Fruit fly (Drosophila melanogaster) whole organism, adult: ENCODE measurements around the gene CG11629.

Source experiments
- CG14711 ChIP-seq: fragments of 200-800 bp; sonication (Bioruptor generic); optimal IDR thresholded peaks from 2 replicates; lab custom pipeline; 2018; ENCODE audit warnings: missing biosample characterization, mild to moderate bottlenecking, missing genetic modification characterization, moderate library complexity
- CG5204 ChIP-seq: fragments of 200-800 bp; sonication (Bioruptor generic); optimal IDR thresholded peaks from 2 replicates; lab custom pipeline; 2016; ENCODE audit warnings: missing biosample characterization, missing genetic modification characterization
- CG7045 ChIP-seq: fragments of 200-800 bp; sonication (Bioruptor generic); optimal IDR thresholded peaks from 2 replicates; lab custom pipeline; 2017; ENCODE audit warnings: missing biosample characterization, mild to moderate bottlenecking, missing genetic modification characterization
- CG7101 ChIP-seq: fragments of 200-800 bp; sonication (Bioruptor generic); optimal IDR thresholded peaks from 2 replicates; lab custom pipeline; 2018; ENCODE audit warnings: missing biosample characterization, mild to moderate bottlenecking, missing genetic modification characterization, moderate library complexity
- Crg-1 ChIP-seq: fragments of 200-800 bp; sonication (Bioruptor generic); optimal IDR thresholded peaks from 2 replicates; lab custom pipeline; 2016; ENCODE audit warnings: missing biosample characterization, missing genetic modification characterization
- Hr96 ChIP-seq: fragments of 200-800 bp; sonication (Bioruptor generic); optimal IDR thresholded peaks from 2 replicates; lab custom pipeline; 2016; ENCODE audit warnings: missing biosample characterization, missing genetic modification characterization
- Mnt ChIP-seq: fragments of 200-800 bp; sonication (Bioruptor generic); optimal IDR thresholded peaks from 2 replicates; lab custom pipeline; 2016; ENCODE audit warnings: missing biosample characterization, mild to moderate bottlenecking, missing genetic modification characterization
- bab1 ChIP-seq: fragments of 200-800 bp; sonication (Bioruptor generic); optimal IDR thresholded peaks from 3 replicates; lab custom pipeline; 2019; ENCODE audit warnings: missing biosample characterization, mild to moderate bottlenecking, missing genetic modification characterization, moderate library complexity
- cnc ChIP-seq, 2 experiments: fragments of >200 bp; optimal IDR thresholded peaks; 2 replicates each; lab custom pipeline; 2017
- ovo ChIP-seq: fragments of 200-800 bp; sonication (Bioruptor generic); optimal IDR thresholded peaks from 2 replicates; lab custom pipeline; 2016; ENCODE audit warnings: missing biosample characterization, missing genetic modification characterization
- tj ChIP-seq: fragments of 200-800 bp; sonication (Bioruptor generic); optimal IDR thresholded peaks from 3 replicates; lab custom pipeline; 2017; ENCODE audit warnings: missing biosample characterization, mild to moderate bottlenecking, missing genetic modification characterization, moderate library complexity
- toe ChIP-seq: fragments of 200-800 bp; sonication (Bioruptor generic); optimal IDR thresholded peaks from 2 replicates; lab custom pipeline; 2016; ENCODE audit warnings: missing biosample characterization, missing genetic modification characterization

dm6 chr2L:21899001-21899715 is 1.1 kb upstream of the CG11629 start:
- TF ChIP-seq bab1 (no peak), tj (GFP tag; lab: Kevin White, UChicago) (no peak), CG7101 (no peak), toe (GFP tag; lab: Kevin White, UChicago) (no peak), CG5204 (GFP tag; lab: Kevin White, UChicago) (no peak), CG14711 (tag; lab: Kevin White, UChicago) (no peak), Mnt (no peak), cnc (optimal IDR thresholded peaks at IDR 0.05; lab: Kevin White, UChicago) (no peak), CG7045 (no peak), Hr96 (GFP tag; lab: Kevin White, UChicago) (peak; percentile 7), Crg-1 (GFP tag; lab: Kevin White, UChicago) (no peak), ovo (GFP tag; lab: Kevin White, UChicago) (peak; percentile 35)
